Fruit fly (Drosophila melanogaster) whole organism, prepupa: Measurements from ENCODE around the gene Cdk1.

Source experiments
- CG11762 ChIP-seq: fragments of 200-800 bp; sonication (Bioruptor generic); optimal IDR thresholded peaks from 3 replicates; lab custom pipeline; 2016; ENCODE audit warnings: missing biosample characterization, missing genetic modification characterization; ENCODE audit not compliant: insufficient read depth
- CG7368 ChIP-seq: fragments of 200-800 bp; sonication (Bioruptor generic); optimal IDR thresholded peaks from 3 replicates; lab custom pipeline; 2016; ENCODE audit warnings: missing biosample characterization, missing genetic modification characterization
- dsx ChIP-seq: fragments of 200-800 bp; optimal IDR thresholded peaks from 3 replicates; lab custom pipeline; 2019; ENCODE audit warnings: missing biosample characterization, mild to moderate bottlenecking, missing genetic modification characterization, moderate library complexity; ENCODE audit not compliant: poor library complexity, severe bottlenecking
- fd59A ChIP-seq: fragments of 200-800 bp; sonication (Bioruptor generic); optimal IDR thresholded peaks from 2 replicates; lab custom pipeline; 2017; ENCODE audit warnings: missing biosample characterization, mild to moderate bottlenecking, missing genetic modification characterization, missing genetic modification reagents

- TF ChIP-seq CG11762 (GFP tag; lab: Kevin White, UChicago) (no peak), dsx (no peak), CG7368 (no peak), fd59A (GFP tag; lab: Kevin White, UChicago) (no peak)
Measured at dm6 chr2L:10373605-10374269, 12.3 kb downstream of the Cdk1 start, which contains the start of gene rho-5.
